Worm (Caenorhabditis elegans) whole organism, L2 larva: ENCODE data around the gene C29F7.2.

Source experiments
- ZK546.5 ChIP-seq: sonication (generic microtip); optimal IDR thresholded peaks from 2 replicates; lab custom pipeline; 2017; ENCODE audit warnings: missing biosample characterization, missing genetic modification characterization
- alr-1 ChIP-seq: fragments of 150-350 bp; optimal IDR thresholded peaks from 2 replicates; lab custom pipeline; 2014; ENCODE audit warnings: missing biosample characterization, missing genetic modification characterization
- ceh-82 ChIP-seq: fragments of 150-350 bp; optimal IDR thresholded peaks from 2 replicates; lab custom pipeline; 2014; ENCODE audit warnings: missing biosample characterization, missing genetic modification characterization
- egl-27 ChIP-seq: sonication (generic microtip); optimal IDR thresholded peaks from 3 replicates; lab custom pipeline; 2017; ENCODE audit warnings: missing biosample characterization, missing genetic modification reagents, missing genetic modification characterization
- elt-1 ChIP-seq: fragments of 150-350 bp; optimal IDR thresholded peaks from 2 replicates; lab custom pipeline; 2014; ENCODE audit warnings: missing biosample characterization, missing genetic modification characterization
- lsy-2 ChIP-seq, 2 experiments: fragments of 150-350 bp in 1 of 2; sonication (generic microtip) in 1 of 2; optimal IDR thresholded peaks; 2 replicates each; lab custom pipeline; 2014 to 2017; ENCODE audit warnings: missing biosample characterization in 2 of 2, missing genetic modification characterization in 2 of 2
- skn-1 ChIP-seq: sonication (generic microtip); optimal IDR thresholded peaks from 2 replicates; lab custom pipeline; 2017; ENCODE audit warnings: missing biosample characterization, missing genetic modification characterization

DNA sequence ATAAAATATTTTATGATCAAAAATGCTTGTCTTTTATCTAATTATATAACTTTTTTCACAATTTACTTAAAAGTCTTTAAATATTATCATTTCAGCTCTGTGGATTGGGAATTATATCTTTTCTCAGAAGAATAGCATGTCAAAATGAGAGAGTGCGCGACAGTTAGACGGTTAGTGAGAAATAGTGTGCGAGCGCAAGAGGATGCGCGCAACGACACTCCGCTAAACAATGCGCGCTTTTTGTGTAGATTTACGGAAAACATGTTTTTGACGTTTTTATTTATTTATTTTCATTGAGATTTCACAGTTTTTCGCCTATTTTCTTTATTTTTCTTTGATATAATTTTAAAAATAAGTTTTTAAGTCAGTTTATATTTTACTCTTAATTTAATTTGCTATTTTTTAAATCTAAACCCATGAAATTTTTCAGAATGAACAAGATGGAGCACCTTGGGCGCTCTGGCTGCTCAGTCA, 19.3 kb upstream of the C29F7.2 start, which contains the start of gene F02C12.3:
- TF ChIP-seq ceh-82 (tag; lab: Kevin White, UChicago) (peak; percentile 27), alr-1 (tag; lab: Kevin White, UChicago) (no peak), lsy-2 (tag; optimal IDR thresholded peaks at IDR 0.05; lab: Kevin White, UChicago) (peak; percentile 74 to 91), skn-1 (tag; lab: Kevin White, UChicago) (no peak), ZK546.5 (tag; lab: Kevin White, UChicago) (no peak), elt-1 (no peak), egl-27 (tag; lab: Kevin White, UChicago) (peak; percentile 75)
